Fruit fly (Drosophila melanogaster) whole organism, embryonic: ENCODE results near the gene Prm.
A peak's percentile ranks its signal among the peaks of the same experiment; 100 is the strongest.

Experiments
- Atf3 ChIP-seq: fragments of 200-800 bp; sonication (Bioruptor generic); optimal IDR thresholded peaks from 3 replicates; lab custom pipeline; 2016; ENCODE audit warnings: missing biosample characterization, missing genetic modification characterization
- B-H2 ChIP-seq: fragments of 200-800 bp; sonication (Bioruptor generic); optimal IDR thresholded peaks from 2 replicates; lab custom pipeline; 2018; ENCODE audit warnings: missing biosample characterization, mild to moderate bottlenecking, missing genetic modification characterization
- BEAF-32 ChIP-seq: fragments of 200-800 bp; sonication (Bioruptor generic); optimal IDR thresholded peaks from 3 replicates; lab custom pipeline; 2017; ENCODE audit warnings: missing biosample characterization, missing genetic modification characterization, mild to moderate bottlenecking, moderate library complexity, missing genetic modification reagents
- CG10267 ChIP-seq: fragments of 200-800 bp; sonication (Bioruptor generic); optimal IDR thresholded peaks from 2 replicates; lab custom pipeline; 2018; ENCODE audit warnings: missing biosample characterization, mild to moderate bottlenecking, missing genetic modification characterization, moderate library complexity
- CG10979 ChIP-seq: fragments of 200-800 bp; sonication (Bioruptor generic); optimal IDR thresholded peaks from 2 replicates; lab custom pipeline; 2018; ENCODE audit warnings: missing biosample characterization, mild to moderate bottlenecking, missing genetic modification characterization, moderate library complexity
- CG12942 ChIP-seq: fragments of 200-800 bp; sonication (Bioruptor generic); optimal IDR thresholded peaks from 3 replicates; lab custom pipeline; 2016; ENCODE audit warnings: missing biosample characterization, missing genetic modification characterization
- CG13775 ChIP-seq: fragments of 200-800 bp; sonication (Bioruptor generic); optimal IDR thresholded peaks from 3 replicates; lab custom pipeline; 2017; ENCODE audit warnings: missing biosample characterization, mild to moderate bottlenecking, missing genetic modification characterization
- CG17912 ChIP-seq: fragments of 200-800 bp; sonication (Bioruptor generic); optimal IDR thresholded peaks from 2 replicates; lab custom pipeline; 2018; ENCODE audit warnings: missing biosample characterization, mild to moderate bottlenecking, missing genetic modification characterization
- CG1792 ChIP-seq: fragments of 200-800 bp; sonication (Bioruptor generic); optimal IDR thresholded peaks from 2 replicates; lab custom pipeline; 2016; ENCODE audit warnings: missing biosample characterization, missing genetic modification characterization
- CG2875 ChIP-seq: fragments of 200-800 bp; sonication (Bioruptor generic); optimal IDR thresholded peaks from 2 replicates; lab custom pipeline; 2017; ENCODE audit warnings: missing biosample characterization, mild to moderate bottlenecking, missing genetic modification characterization, missing genetic modification reagents
- CG34376 ChIP-seq: fragments of 200-800 bp; sonication (Bioruptor generic); optimal IDR thresholded peaks from 2 replicates; lab custom pipeline; 2018; ENCODE audit warnings: missing biosample characterization, mild to moderate bottlenecking, missing genetic modification characterization
- CG3726 ChIP-seq: fragments of 200-800 bp; sonication (Bioruptor generic); IDR thresholded peaks from 3 replicates; pipeline ENCODE4, ENCODE4 v1.3.6; 2022; ENCODE audit warnings: missing biosample characterization, missing genetic modification characterization
- CG3995 ChIP-seq: fragments of 200-800 bp; sonication (Bioruptor generic); optimal IDR thresholded peaks from 3 replicates; lab custom pipeline; 2016; ENCODE audit warnings: missing biosample characterization, missing genetic modification characterization
- CG6654 ChIP-seq: fragments of 200-800 bp; sonication (Bioruptor generic); optimal IDR thresholded peaks from 2 replicates; lab custom pipeline; 2017; ENCODE audit warnings: missing biosample characterization, mild to moderate bottlenecking, missing genetic modification characterization
- CG6683 ChIP-seq: fragments of 200-800 bp; sonication (Bioruptor generic); optimal IDR thresholded peaks from 2 replicates; lab custom pipeline; 2017; ENCODE audit warnings: missing biosample characterization, mild to moderate bottlenecking, missing genetic modification characterization, missing genetic modification reagents
- CG6791 ChIP-seq: fragments of 200-800 bp; sonication (Bioruptor generic); IDR thresholded peaks from 3 replicates; pipeline ENCODE4 v1.3.6; 2022; ENCODE audit warnings: missing biosample characterization, missing genetic modification characterization; ENCODE audit not compliant: partially characterized antibody
- CG7271 ChIP-seq: fragments of 200-800 bp; sonication (Bioruptor generic); optimal IDR thresholded peaks from 2 replicates; lab custom pipeline; 2018; ENCODE audit warnings: missing biosample characterization, mild to moderate bottlenecking, missing genetic modification characterization, moderate library complexity
- CG7745 ChIP-seq: fragments of 200-800 bp; sonication (Bioruptor generic); optimal IDR thresholded peaks from 2 replicates; lab custom pipeline; 2018; ENCODE audit warnings: missing biosample characterization, mild to moderate bottlenecking, missing genetic modification characterization, moderate library complexity
- CG8388 ChIP-seq: fragments of 200-800 bp; sonication (Bioruptor generic); optimal IDR thresholded peaks from 2 replicates; lab custom pipeline; 2019; ENCODE audit warnings: missing biosample characterization, mild to moderate bottlenecking, missing genetic modification characterization, moderate library complexity
- Dek ChIP-seq: fragments of 200-800 bp; sonication (Bioruptor generic); optimal IDR thresholded peaks from 3 replicates; lab custom pipeline; 2019; ENCODE audit warnings: missing biosample characterization, mild to moderate bottlenecking, missing genetic modification characterization, moderate library complexity
- Dfd ChIP-seq, 2 experiments: fragments of >200 bp; optimal IDR thresholded peaks; 2 replicates each; lab custom pipeline; 2017; ENCODE audit warnings: missing biosample characterization in 2 of 2, missing genetic modification characterization in 2 of 2
- Dip3 ChIP-seq: fragments of 200-800 bp; sonication (Bioruptor generic); optimal IDR thresholded peaks from 3 replicates; lab custom pipeline; 2016; ENCODE audit warnings: missing biosample characterization, missing genetic modification characterization
- Dll ChIP-seq: fragments of 200-800 bp; sonication (Bioruptor generic); IDR thresholded peaks from 4 replicates; pipeline ENCODE4 v1.3.6; 2022; ENCODE audit warnings: missing biosample characterization, missing genetic modification characterization; ENCODE audit not compliant: partially characterized antibody
- H2.0 ChIP-seq: fragments of 200-800 bp; sonication (Bioruptor generic); IDR thresholded peaks from 2 replicates; pipeline ENCODE4 v1.3.6; 2022; ENCODE audit warnings: missing biosample characterization, missing genetic modification characterization
- HLHmδ ChIP-seq: fragments of 200-800 bp; sonication (Bioruptor generic); optimal IDR thresholded peaks from 2 replicates; lab custom pipeline; 2018; ENCODE audit warnings: missing biosample characterization, mild to moderate bottlenecking, missing genetic modification characterization, moderate library complexity
- HmgD ChIP-seq: fragments of 200-800 bp; sonication (Bioruptor generic); optimal IDR thresholded peaks from 3 replicates; lab custom pipeline; 2016; ENCODE audit warnings: missing biosample characterization, missing genetic modification characterization
- Hr3 ChIP-seq: fragments of 200-800 bp; sonication (Bioruptor generic); optimal IDR thresholded peaks from 3 replicates; lab custom pipeline; 2016; ENCODE audit warnings: missing biosample characterization, missing genetic modification characterization
- MESR4 ChIP-seq: fragments of 200-800 bp; sonication (Bioruptor generic); optimal IDR thresholded peaks from 2 replicates; lab custom pipeline; 2018; ENCODE audit warnings: missing biosample characterization, mild to moderate bottlenecking, missing genetic modification characterization, moderate library complexity
- Mrtf ChIP-seq: fragments of 200-800 bp; sonication (Bioruptor generic); IDR thresholded peaks from 3 replicates; pipeline ENCODE4 v1.3.6; 2022; ENCODE audit warnings: missing biosample characterization, missing genetic modification characterization
- Ravus ChIP-seq: fragments of 200-800 bp; sonication (Bioruptor generic); IDR thresholded peaks from 2 replicates; pipeline ENCODE4 v1.3.6; 2022; ENCODE audit warnings: missing biosample characterization, missing genetic modification characterization
- Sin3A ChIP-seq: fragments of >200 bp; optimal IDR thresholded peaks from 2 replicates; lab custom pipeline; 2018
- Sry-β ChIP-seq: fragments of 200-800 bp; sonication (Bioruptor generic); optimal IDR thresholded peaks from 2 replicates; lab custom pipeline; 2018; ENCODE audit warnings: missing biosample characterization, mild to moderate bottlenecking, missing genetic modification characterization, moderate library complexity
- Usf ChIP-seq: fragments of 200-800 bp; sonication (Bioruptor generic); optimal IDR thresholded peaks from 2 replicates; lab custom pipeline; 2017; ENCODE audit warnings: missing genotype, missing biosample characterization, missing genetic modification characterization
- al ChIP-seq: fragments of 200-800 bp; sonication (Bioruptor generic); IDR thresholded peaks from 2 replicates; pipeline ENCODE4 v1.3.6; 2022; ENCODE audit warnings: missing biosample characterization, missing genetic modification characterization
- ash1 ChIP-seq: fragments of 200-800 bp; sonication (Bioruptor generic); optimal IDR thresholded peaks from 2 replicates; lab custom pipeline; 2018; ENCODE audit warnings: missing biosample characterization, mild to moderate bottlenecking, missing genetic modification characterization
- dm ChIP-seq: fragments of 200-800 bp; sonication (Bioruptor generic); optimal IDR thresholded peaks from 3 replicates; lab custom pipeline; 2016; ENCODE audit warnings: missing biosample characterization, missing genetic modification characterization
- dysf ChIP-seq: fragments of 200-800 bp; sonication (Bioruptor generic); IDR thresholded peaks from 3 replicates; pipeline ENCODE4 v1.3.6; 2022; ENCODE audit warnings: missing biosample characterization, missing genetic modification characterization
- ems ChIP-seq: fragments of 200-800 bp; sonication (Bioruptor generic); optimal IDR thresholded peaks from 3 replicates; lab custom pipeline; 2016; ENCODE audit warnings: missing biosample characterization, missing genetic modification characterization
- eyg ChIP-seq: fragments of 200-800 bp; sonication (Bioruptor generic); optimal IDR thresholded peaks from 3 replicates; lab custom pipeline; 2016; ENCODE audit warnings: missing biosample characterization, missing genetic modification characterization
- gt ChIP-seq: fragments of 200-800 bp; sonication (Bioruptor generic); IDR thresholded peaks from 2 replicates; pipeline ENCODE4 v1.3.6; 2022; ENCODE audit warnings: missing biosample characterization, missing genetic modification characterization
- ham ChIP-seq: fragments of 200-800 bp; sonication (Bioruptor generic); IDR thresholded peaks from 2 replicates; pipeline ENCODE4 v1.3.6; 2022; ENCODE audit warnings: missing biosample characterization, missing genetic modification characterization
- hbn ChIP-seq: fragments of 200-800 bp; sonication (Bioruptor generic); IDR thresholded peaks from 2 replicates; pipeline ENCODE4 v1.3.6; 2022; ENCODE audit warnings: missing biosample characterization, missing genetic modification characterization; ENCODE audit not compliant: partially characterized antibody
- ind ChIP-seq: fragments of 200-800 bp; sonication (Bioruptor generic); optimal IDR thresholded peaks from 3 replicates; lab custom pipeline; 2016; ENCODE audit warnings: missing biosample characterization, missing genetic modification characterization
- lbe ChIP-seq: fragments of 200-800 bp; sonication (Bioruptor generic); optimal IDR thresholded peaks from 2 replicates; lab custom pipeline; 2016; ENCODE audit warnings: missing biosample characterization, mild to moderate bottlenecking, missing genetic modification characterization
- lmd ChIP-seq: fragments of 200-800 bp; sonication (Bioruptor generic); IDR thresholded peaks from 2 replicates; pipeline ENCODE4 v1.3.6; 2022; ENCODE audit warnings: missing biosample characterization, missing genetic modification characterization
- sens-2 ChIP-seq: fragments of 200-800 bp; sonication (Bioruptor generic); IDR thresholded peaks from 2 replicates; pipeline ENCODE4 v1.3.6; 2022; ENCODE audit warnings: missing biosample characterization, missing genetic modification characterization
- slou ChIP-seq: fragments of 200-800 bp; sonication (Bioruptor generic); optimal IDR thresholded peaks from 3 replicates; lab custom pipeline; 2016; ENCODE audit warnings: missing biosample characterization, missing genetic modification characterization
- tgo ChIP-seq: fragments of 200-800 bp; sonication (Bioruptor generic); IDR thresholded peaks from 3 replicates; pipeline ENCODE4 v1.3.6; 2022; ENCODE audit warnings: missing biosample characterization, missing genetic modification characterization
- trh ChIP-seq: fragments of 200-800 bp; sonication (Bioruptor generic); optimal IDR thresholded peaks from 2 replicates; lab custom pipeline; 2016; ENCODE audit warnings: missing biosample characterization, missing genetic modification characterization
- unpg ChIP-seq: fragments of 200-800 bp; sonication (Bioruptor generic); optimal IDR thresholded peaks from 3 replicates; lab custom pipeline; 2018; ENCODE audit warnings: missing biosample characterization, mild to moderate bottlenecking, missing genetic modification characterization, moderate library complexity

The Prm gene

dm6 chr3L:8697862-8698261 lies 47.2 kb downstream of the Prm start (continued):
- TF ChIP-seq CG2875 (GFP tag; lab: Kevin White, UChicago) (no peak), hbn (GFP tag; lab: Robert Waterston, UW) (no peak), MESR4 (GFP tag; lab: Kevin White, UChicago) (no peak), HLHmδ (GFP tag; lab: Kevin White, UChicago) (no peak), CG3995 (GFP tag; lab: Kevin White, UChicago) (no peak), trh (GFP tag; lab: Kevin White, UChicago) (no peak), Dll (GFP tag; lab: Robert Waterston, UW) (no peak), Ravus (GFP tag; lab: Robert Waterston, UW) (no peak), ind (GFP tag; lab: Kevin White, UChicago) (no peak), BEAF-32 (no peak), CG7745 (tag; lab: Kevin White, UChicago) (no peak), CG10979 (tag; lab: Kevin White, UChicago) (no peak), gt (GFP tag; lab: Robert Waterston, UW) (no peak), lbe (GFP tag; lab: Kevin White, UChicago) (no peak), CG6683 (GFP tag; lab: Kevin White, UChicago) (no peak), B-H2 (GFP tag; lab: Kevin White, UChicago) (no peak), CG34376 (no peak), Dip3 (GFP tag; lab: Kevin White, UChicago) (no peak), al (GFP tag; lab: Robert Waterston, UW) (no peak), CG6791 (GFP tag; lab: Robert Waterston, UW) (no peak), dysf (GFP tag; lab: Robert Waterston, UW) (0 out of 3 replicates have a peak, but pooled peaks have one; percentile 51)
- TF ChIP-seq, all 482 proteins: peak for 56

DNA sequence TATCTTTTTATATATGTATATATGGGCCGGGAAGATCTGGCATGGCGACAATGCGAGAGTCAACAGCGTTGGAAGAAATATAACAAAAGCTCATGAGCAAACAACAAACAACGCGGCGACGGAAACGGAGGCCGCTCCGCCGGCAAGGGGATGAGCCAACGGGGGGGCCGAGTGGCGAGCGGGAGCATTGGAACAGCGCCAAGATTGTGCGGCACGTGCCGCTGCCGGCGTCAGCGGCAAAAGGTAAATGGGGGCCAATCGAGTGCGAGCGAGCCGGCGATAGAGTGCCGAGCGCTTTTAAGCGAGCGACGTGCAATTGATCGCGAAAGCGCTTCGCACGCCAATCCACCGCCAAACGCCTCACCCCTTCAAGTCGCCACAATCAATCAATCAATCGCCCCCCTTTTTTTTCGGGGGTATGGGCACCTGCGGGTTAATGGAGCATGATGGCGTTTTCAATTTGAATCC lies 48.6 kb downstream of the Prm start:
- TF ChIP-seq tgo = peak; percentile 39; the same call in 2 of the 3 replicates
- peak; percentile 33 for TF ChIP-seq CG13775 (GFP tag; lab: Kevin White, UChicago)
- peak; percentile 34 for TF ChIP-seq CG6654 (GFP tag; lab: Kevin White, UChicago)
- no peak for TF ChIP-seq CG3726
- TF ChIP-seq sens-2 (GFP tag; lab: Robert Waterston, UW) = 0 out of 2 replicates have a peak, but pooled peaks have one; percentile 38
- peak; percentile 36 for TF ChIP-seq Usf (GFP tag; lab: Kevin White, UChicago)
- TF ChIP-seq lmd = no peak
- peak; percentile 44 for TF ChIP-seq Dek (tag; lab: Kevin White, UChicago)
- no peak for TF ChIP-seq CG1792 (GFP tag; lab: Kevin White, UChicago)
- TF ChIP-seq CG8388 (GFP tag; lab: Kevin White, UChicago) = peak; percentile 8
- peak; percentile 32 for TF ChIP-seq ems (GFP tag; lab: Kevin White, UChicago)
- peak; percentile 48 for TF ChIP-seq ash1 (GFP tag; lab: Kevin White, UChicago)
- TF ChIP-seq CG10267 = peak; percentile 1
- peak; percentile 55 for TF ChIP-seq CG12942 (GFP tag; lab: Kevin White, UChicago)
- TF ChIP-seq Dfd (GFP tag; optimal IDR thresholded peaks at IDR 0.05; lab: Kevin White, UChicago) = no peak
- no peak for TF ChIP-seq Hr3 (GFP tag; lab: Kevin White, UChicago)
- TF ChIP-seq Atf3 = peak; percentile 38
- no peak for TF ChIP-seq MESR4 (GFP tag; lab: Kevin White, UChicago)
- TF ChIP-seq eyg (GFP tag; lab: Kevin White, UChicago) = no peak
- peak; percentile 32; the same call in 1 of the 2 replicates for TF ChIP-seq ham (GFP tag; lab: Robert Waterston, UW)
- no peak for TF ChIP-seq Sin3A
- peak; percentile 50 for TF ChIP-seq unpg
- TF ChIP-seq Mrtf (GFP tag; lab: Robert Waterston, UW) = no peak
- no peak for TF ChIP-seq H2.0
- no peak for TF ChIP-seq slou
- peak; percentile 35 for TF ChIP-seq dm (GFP tag; lab: Kevin White, UChicago)
- TF ChIP-seq CG7271 (tag; lab: Kevin White, UChicago) = no peak
- peak; percentile 0 for TF ChIP-seq HmgD (GFP tag; lab: Kevin White, UChicago)
- TF ChIP-seq Sry-β (GFP tag; lab: Kevin White, UChicago) = peak; percentile 61
- TF ChIP-seq CG17912 (GFP tag; lab: Kevin White, UChicago) = peak; percentile 75
